Worm (Caenorhabditis elegans) whole organism, L3 larva: ENCODE results near the gene H08M01.1.

Experiments
- R02D3.7 ChIP-seq: fragments of 150-350 bp; optimal IDR thresholded peaks from 2 replicates; lab custom pipeline; 2014; ENCODE audit warnings: missing biosample characterization, missing genetic modification characterization
- ZK546.5 ChIP-seq: sonication (generic microtip); optimal IDR thresholded peaks from 2 replicates; lab custom pipeline; 2017; ENCODE audit warnings: missing biosample characterization, missing genetic modification characterization
- aly-2 ChIP-seq: fragments of 150-350 bp; optimal IDR thresholded peaks from 2 replicates; lab custom pipeline; 2014; ENCODE audit warnings: missing biosample characterization, missing genetic modification characterization
- ceh-82 ChIP-seq: fragments of 150-350 bp; optimal IDR thresholded peaks from 2 replicates; lab custom pipeline; 2014; ENCODE audit warnings: missing biosample characterization, missing genetic modification characterization
- ceh-9 ChIP-seq: sonication (generic microtip); optimal IDR thresholded peaks from 2 replicates; lab custom pipeline; 2018; ENCODE audit warnings: missing biosample characterization, missing genetic modification characterization
- elt-1 ChIP-seq: fragments of 150-350 bp; optimal IDR thresholded peaks from 2 replicates; lab custom pipeline; 2014; ENCODE audit warnings: missing biosample characterization, missing genetic modification characterization
- elt-3 ChIP-seq, 3 experiments: fragments of 150-350 bp in 1 of 3; sonication (generic microtip) in 2 of 3; optimal IDR thresholded peaks; 2 replicates in 2 of 3; 4 replicates in 1 of 3; lab custom pipeline; 2014 to 2017; ENCODE audit warnings: missing biosample characterization in 3 of 3, missing genetic modification characterization in 3 of 3
- eor-1 ChIP-seq, 2 experiments: fragments of 150-350 bp; optimal IDR thresholded peaks; 2 replicates each; lab custom pipeline; 2014 to 2018; ENCODE audit warnings: missing biosample characterization in 2 of 2, missing genetic modification characterization in 2 of 2
- fos-1 ChIP-seq: fragments of 150-350 bp; optimal IDR thresholded peaks from 2 replicates; lab custom pipeline; 2014; ENCODE audit warnings: missing biosample characterization, missing genetic modification characterization
- lin-39 ChIP-seq: fragments of 150-350 bp; optimal IDR thresholded peaks from 2 replicates; lab custom pipeline; 2018; ENCODE audit warnings: missing biosample characterization, missing genetic modification reagents, missing genetic modification characterization
- mdl-1 ChIP-seq: fragments of 150-350 bp; optimal IDR thresholded peaks from 2 replicates; lab custom pipeline; 2014; ENCODE audit warnings: missing biosample characterization, missing genetic modification characterization
- mml-1 ChIP-seq: fragments of 150-350 bp; sonication (generic microtip); optimal IDR thresholded peaks from 3 replicates; lab custom pipeline; 2014; ENCODE audit warnings: missing biosample characterization, missing genetic modification characterization
- nfya-1 ChIP-seq: sonication (generic microtip); optimal IDR thresholded peaks from 2 replicates; lab custom pipeline; 2017; ENCODE audit warnings: missing genetic modification characterization, mild to moderate bottlenecking, missing compliant biosample characterization, antibody characterized with exemption, moderate library complexity; ENCODE audit not compliant: insufficient read depth
- nhr-11 ChIP-seq: fragments of 150-350 bp; optimal IDR thresholded peaks from 2 replicates; lab custom pipeline; 2014; ENCODE audit warnings: missing biosample characterization, missing genetic modification characterization
- nhr-12 ChIP-seq: fragments of 150-350 bp; optimal IDR thresholded peaks from 2 replicates; lab custom pipeline; 2014; ENCODE audit warnings: missing biosample characterization, missing genetic modification characterization
- nhr-23 ChIP-seq: fragments of 150-350 bp; optimal IDR thresholded peaks from 2 replicates; lab custom pipeline; 2014; ENCODE audit warnings: missing biosample characterization, missing genetic modification reagents, missing genetic modification characterization
- nhr-237 ChIP-seq: fragments of 150-350 bp; optimal IDR thresholded peaks from 2 replicates; lab custom pipeline; 2014; ENCODE audit warnings: missing biosample characterization, missing genetic modification characterization
- nhr-43 ChIP-seq: sonication (generic microtip); optimal IDR thresholded peaks from 2 replicates; lab custom pipeline; 2016; ENCODE audit warnings: mild to moderate bottlenecking, missing genetic modification characterization, missing compliant biosample characterization; ENCODE audit not compliant: poor library complexity, severe bottlenecking
- nhr-76 ChIP-seq: fragments of 150-350 bp; sonication (generic microtip); optimal IDR thresholded peaks from 5 replicates; lab custom pipeline; 2014; ENCODE audit warnings: missing biosample characterization, missing genetic modification characterization
- nhr-77 ChIP-seq: fragments of 150-350 bp; optimal IDR thresholded peaks from 2 replicates; lab custom pipeline; 2014; ENCODE audit warnings: missing biosample characterization, missing genetic modification characterization
- pha-4 ChIP-seq: fragments of 150-350 bp; optimal IDR thresholded peaks from 2 replicates; lab custom pipeline; 2014; ENCODE audit warnings: missing biosample characterization, missing genetic modification reagents, missing genetic modification characterization
- pqm-1 ChIP-seq: fragments of 150-350 bp; optimal IDR thresholded peaks from 2 replicates; lab custom pipeline; 2017; ENCODE audit warnings: missing biosample characterization, missing genetic modification characterization, inconsistent platforms
- sea-2 ChIP-seq: fragments of 150-350 bp; sonication (generic microtip); optimal IDR thresholded peaks from 4 replicates; lab custom pipeline; 2014; ENCODE audit warnings: missing biosample characterization, missing genetic modification reagents, missing genetic modification characterization
- skn-1 ChIP-seq: fragments of 150-350 bp; optimal IDR thresholded peaks from 2 replicates; lab custom pipeline; 2014; ENCODE audit warnings: missing biosample characterization, missing genetic modification characterization
- snpc-4 ChIP-seq: fragments of 150-350 bp; optimal IDR thresholded peaks from 2 replicates; lab custom pipeline; 2014; ENCODE audit warnings: missing biosample characterization, missing genetic modification characterization
- unc-39 ChIP-seq: sonication (generic microtip); optimal IDR thresholded peaks from 4 replicates; lab custom pipeline; 2017; ENCODE audit warnings: missing biosample characterization, missing genetic modification characterization
- zag-1 ChIP-seq: fragments of 150-350 bp; optimal IDR thresholded peaks from 2 replicates; lab custom pipeline; 2014; ENCODE audit warnings: missing biosample characterization, missing genetic modification characterization
- ztf-11 ChIP-seq: fragments of 150-350 bp; optimal IDR thresholded peaks from 2 replicates; lab custom pipeline; 2014; ENCODE audit warnings: missing biosample characterization, missing genetic modification characterization

H08M01.1 gene

ce11 chrIV:13876565-13877153 is 40.5 kb upstream of the H08M01.1 start, which contains the start of gene prdh-1:
TSS of gene prdh-1 (minus strand) at chrIV:13876615.
- TF ChIP-seq unc-39 (tag; lab: Kevin White, UChicago) (no peak), nfya-1 (tag; lab: Kevin White, UChicago) (peak; percentile 85)

ce11 chrIV:13870085-13870484 is 33.9 kb upstream of the H08M01.1 start:
- no peak for TF ChIP-seq pqm-1 (tag; lab: Kevin White, UChicago)
- no peak for TF ChIP-seq nhr-23 (tag; lab: Kevin White, UChicago)
- no peak for TF ChIP-seq ceh-9
- TF ChIP-seq nhr-43, result no peak
- TF ChIP-seq fos-1 (tag; lab: Kevin White, UChicago), result no peak
- TF ChIP-seq elt-3 (tag; optimal IDR thresholded peaks at IDR 0.05; lab: Kevin White, UChicago), result no peak
- TF ChIP-seq nfya-1 (tag; lab: Kevin White, UChicago), result no peak
- no peak for TF ChIP-seq nhr-237 (tag; lab: Kevin White, UChicago)
- TF ChIP-seq ZK546.5 (tag; lab: Kevin White, UChicago), result no peak
- no peak for TF ChIP-seq ceh-82

ce11 chrIV:13866754-13867153 is 30.6 kb upstream of the H08M01.1 start, which contains the start of gene B0513.90:
TSS of gene B0513.90 (plus strand) at chrIV:13867054.
- no peak for TF ChIP-seq pha-4 (tag; lab: Kevin White, UChicago)
- no peak for TF ChIP-seq sea-2 (GFP tag; lab: Kevin White, UChicago)
- TF ChIP-seq, all 47 proteins: peak for 0

- TF ChIP-seq pha-4 (tag; lab: Kevin White, UChicago) (peak; percentile 100), pqm-1 (tag; lab: Kevin White, UChicago) (no peak)
Observed at ce11 chrIV:13865172-13865571, 29.0 kb upstream of the H08M01.1 start, which contains the start of gene vamp-8. TSS of gene vamp-8 (minus strand) at chrIV:13865196.

ce11 chrIV:13860459-13860858 is 24.3 kb upstream of the H08M01.1 start:
- no peak for TF ChIP-seq nhr-11 (tag; lab: Kevin White, UChicago)
- TF ChIP-seq nhr-77, result no peak
- TF ChIP-seq elt-3 (tag; optimal IDR thresholded peaks at IDR 0.05; lab: Kevin White, UChicago), result no peak
- no peak for TF ChIP-seq nhr-76 (tag; lab: Kevin White, UChicago)
- no peak for TF ChIP-seq ZK546.5 (tag; lab: Kevin White, UChicago)
- no peak for TF ChIP-seq nhr-237 (tag; lab: Kevin White, UChicago)
- no peak for TF ChIP-seq mml-1
- no peak for TF ChIP-seq ceh-82
- no peak for TF ChIP-seq R02D3.7 (tag; lab: Kevin White, UChicago)
- no peak for TF ChIP-seq nhr-12
- no peak for TF ChIP-seq elt-1

ce11 chrIV:13838296-13838695 is 2.1 kb upstream of the H08M01.1 start:
- TF ChIP-seq ztf-11, result no peak
- no peak for TF ChIP-seq nhr-76 (tag; lab: Kevin White, UChicago)
- no peak for TF ChIP-seq mdl-1 (tag; lab: Kevin White, UChicago)
- TF ChIP-seq elt-3 (tag; optimal IDR thresholded peaks at IDR 0.05; lab: Kevin White, UChicago), result no peak
- no peak for TF ChIP-seq elt-1
- TF ChIP-seq eor-1 (tag; optimal IDR thresholded peaks at IDR 0.05; lab: Kevin White, UChicago), result no peak
- TF ChIP-seq ZK546.5 (tag; lab: Kevin White, UChicago), result no peak
- TF ChIP-seq aly-2 (tag; lab: Kevin White, UChicago), result no peak
- TF ChIP-seq lin-39 (tag; lab: Kevin White, UChicago), result no peak
- no peak for TF ChIP-seq pha-4 (tag; lab: Kevin White, UChicago)
- no peak for TF ChIP-seq mml-1
- no peak for TF ChIP-seq snpc-4 (tag; lab: Kevin White, UChicago)
- no peak for TF ChIP-seq zag-1 (tag; lab: Kevin White, UChicago)
- TF ChIP-seq skn-1 (tag; lab: Kevin White, UChicago), result no peak
- TF ChIP-seq ceh-9, result no peak
